Worm (Caenorhabditis elegans) whole organism, L2 larva: ENCODE data around the gene sre-32.

Experiments used
- aly-2 ChIP-seq: fragments of 150-350 bp; optimal IDR thresholded peaks from 2 replicates; lab custom pipeline; 2014; ENCODE audit warnings: missing biosample characterization, missing genetic modification characterization
- ceh-16 ChIP-seq: fragments of 150-350 bp; optimal IDR thresholded peaks from 2 replicates; lab custom pipeline; 2014; ENCODE audit warnings: missing biosample characterization, missing genetic modification characterization
- dmd-4 ChIP-seq: sonication (generic microtip); optimal IDR thresholded peaks from 2 replicates; lab custom pipeline; 2017; ENCODE audit warnings: missing biosample characterization, missing genetic modification characterization
- mdl-1 ChIP-seq, 2 experiments: fragments of 150-350 bp in 1 of 2; sonication (generic microtip) in 1 of 2; optimal IDR thresholded peaks; 2 replicates each; lab custom pipeline; 2017; ENCODE audit warnings: missing biosample characterization in 2 of 2, missing genetic modification characterization in 2 of 2
- unc-55 ChIP-seq: fragments of 150-350 bp; sonication (generic microtip); optimal IDR thresholded peaks from 3 replicates; lab custom pipeline; 2014; ENCODE audit warnings: missing biosample characterization, missing genetic modification reagents, missing genetic modification characterization
- unc-62 ChIP-seq: fragments of 150-350 bp; optimal IDR thresholded peaks from 2 replicates; lab custom pipeline; 2014; ENCODE audit warnings: missing biosample characterization, missing genetic modification reagents, missing genetic modification characterization
- zag-1 ChIP-seq: fragments of 150-350 bp; optimal IDR thresholded peaks from 2 replicates; lab custom pipeline; 2014; ENCODE audit warnings: missing biosample characterization, missing genetic modification characterization
- ztf-1 ChIP-seq: fragments of 200-800 bp; sonication (Bioruptor generic); conservative IDR thresholded peaks from 2 replicates; pipeline ENCODE4 v1.3.6; 2022; ENCODE audit warnings: missing genetic modification characterization, missing compliant biosample characterization

- no peak for TF ChIP-seq unc-55 (GFP tag; lab: Kevin White, UChicago)
- no peak for TF ChIP-seq dmd-4 (tag; lab: Kevin White, UChicago)
- no peak for TF ChIP-seq zag-1
- TF ChIP-seq ceh-16 (tag; lab: Kevin White, UChicago) = no peak
- TF ChIP-seq unc-62 (GFP tag; lab: Kevin White, UChicago) = no peak
- TF ChIP-seq ztf-1 (GFP tag; lab: Robert Waterston, UW) = no peak
- no peak for TF ChIP-seq mdl-1 (tag; optimal IDR thresholded peaks at IDR 0.05; lab: Kevin White, UChicago)
- no peak for TF ChIP-seq aly-2 (tag; lab: Kevin White, UChicago)
Measured at ce11 chrII:12444679-12445376, 11.7 kb downstream of the sre-32 start, which contains the start of the genes W05H5.1 and pitr-6.
